Fruit fly (Drosophila melanogaster) whole organism, adult: ENCODE data around the gene CG34454.

Source experiments
- CG11617 ChIP-seq: fragments of 200-800 bp; sonication (Bioruptor generic); optimal IDR thresholded peaks from 2 replicates; lab custom pipeline; 2017; ENCODE audit warnings: mild to moderate bottlenecking, missing biosample characterization, missing genetic modification reagents, missing genetic modification characterization
- CG12768 ChIP-seq: fragments of 200-800 bp; sonication (Bioruptor generic); optimal IDR thresholded peaks from 2 replicates; lab custom pipeline; 2017; ENCODE audit warnings: missing biosample characterization, missing genetic modification characterization, mild to moderate bottlenecking, moderate library complexity, missing genetic modification reagents
- CG14711 ChIP-seq: fragments of 200-800 bp; sonication (Bioruptor generic); optimal IDR thresholded peaks from 2 replicates; lab custom pipeline; 2018; ENCODE audit warnings: missing biosample characterization, mild to moderate bottlenecking, missing genetic modification characterization, moderate library complexity
- CG1620 ChIP-seq: fragments of 200-800 bp; sonication (Bioruptor generic); optimal IDR thresholded peaks from 2 replicates; lab custom pipeline; 2016; ENCODE audit warnings: missing biosample characterization, missing genetic modification characterization
- CG33017 ChIP-seq: fragments of 200-800 bp; sonication (Bioruptor generic); optimal IDR thresholded peaks from 2 replicates; lab custom pipeline; 2018; ENCODE audit warnings: missing biosample characterization, mild to moderate bottlenecking, missing genetic modification characterization, moderate library complexity
- CG5204 ChIP-seq: fragments of 200-800 bp; sonication (Bioruptor generic); optimal IDR thresholded peaks from 2 replicates; lab custom pipeline; 2016; ENCODE audit warnings: missing biosample characterization, missing genetic modification characterization
- CG7045 ChIP-seq: fragments of 200-800 bp; sonication (Bioruptor generic); optimal IDR thresholded peaks from 2 replicates; lab custom pipeline; 2017; ENCODE audit warnings: missing biosample characterization, mild to moderate bottlenecking, missing genetic modification characterization
- CG7101 ChIP-seq: fragments of 200-800 bp; sonication (Bioruptor generic); optimal IDR thresholded peaks from 2 replicates; lab custom pipeline; 2018; ENCODE audit warnings: missing biosample characterization, mild to moderate bottlenecking, missing genetic modification characterization, moderate library complexity
- Clk ChIP-seq: fragments of 200-800 bp; sonication (Bioruptor generic); optimal IDR thresholded peaks from 2 replicates; lab custom pipeline; 2017; ENCODE audit warnings: missing biosample characterization, missing genetic modification characterization
- Crg-1 ChIP-seq: fragments of 200-800 bp; sonication (Bioruptor generic); optimal IDR thresholded peaks from 2 replicates; lab custom pipeline; 2016; ENCODE audit warnings: missing biosample characterization, missing genetic modification characterization
- Hr96 ChIP-seq: fragments of 200-800 bp; sonication (Bioruptor generic); optimal IDR thresholded peaks from 2 replicates; lab custom pipeline; 2016; ENCODE audit warnings: missing biosample characterization, missing genetic modification characterization
- Mnt ChIP-seq: fragments of 200-800 bp; sonication (Bioruptor generic); optimal IDR thresholded peaks from 2 replicates; lab custom pipeline; 2016; ENCODE audit warnings: missing biosample characterization, mild to moderate bottlenecking, missing genetic modification characterization
- bab1 ChIP-seq: fragments of 200-800 bp; sonication (Bioruptor generic); optimal IDR thresholded peaks from 3 replicates; lab custom pipeline; 2019; ENCODE audit warnings: missing biosample characterization, mild to moderate bottlenecking, missing genetic modification characterization, moderate library complexity
- cic ChIP-seq: fragments of 200-800 bp; sonication (Bioruptor generic); optimal IDR thresholded peaks from 2 replicates; lab custom pipeline; 2017; ENCODE audit warnings: missing biosample characterization, mild to moderate bottlenecking, missing genetic modification characterization, moderate library complexity
- cnc ChIP-seq, 2 experiments: fragments of >200 bp; optimal IDR thresholded peaks; 2 replicates each; lab custom pipeline; 2017
- kay ChIP-seq: fragments of 200-800 bp; sonication (Bioruptor generic); peaks from one replicate; lab custom pipeline; 2016; ENCODE audit warnings: missing biosample characterization, missing genetic modification characterization, borderline replicate concordance
- ovo ChIP-seq: fragments of 200-800 bp; sonication (Bioruptor generic); optimal IDR thresholded peaks from 2 replicates; lab custom pipeline; 2016; ENCODE audit warnings: missing biosample characterization, missing genetic modification characterization
- pad ChIP-seq: fragments of 200-800 bp; sonication (Bioruptor generic); optimal IDR thresholded peaks from 3 replicates; lab custom pipeline; 2017; ENCODE audit warnings: missing biosample characterization, missing genetic modification characterization, mild to moderate bottlenecking, moderate library complexity, missing genetic modification reagents
- tj ChIP-seq: fragments of 200-800 bp; sonication (Bioruptor generic); optimal IDR thresholded peaks from 3 replicates; lab custom pipeline; 2017; ENCODE audit warnings: missing biosample characterization, mild to moderate bottlenecking, missing genetic modification characterization, moderate library complexity
- toe ChIP-seq: fragments of 200-800 bp; sonication (Bioruptor generic); optimal IDR thresholded peaks from 2 replicates; lab custom pipeline; 2016; ENCODE audit warnings: missing biosample characterization, missing genetic modification characterization

Gene CG34454

DNA sequence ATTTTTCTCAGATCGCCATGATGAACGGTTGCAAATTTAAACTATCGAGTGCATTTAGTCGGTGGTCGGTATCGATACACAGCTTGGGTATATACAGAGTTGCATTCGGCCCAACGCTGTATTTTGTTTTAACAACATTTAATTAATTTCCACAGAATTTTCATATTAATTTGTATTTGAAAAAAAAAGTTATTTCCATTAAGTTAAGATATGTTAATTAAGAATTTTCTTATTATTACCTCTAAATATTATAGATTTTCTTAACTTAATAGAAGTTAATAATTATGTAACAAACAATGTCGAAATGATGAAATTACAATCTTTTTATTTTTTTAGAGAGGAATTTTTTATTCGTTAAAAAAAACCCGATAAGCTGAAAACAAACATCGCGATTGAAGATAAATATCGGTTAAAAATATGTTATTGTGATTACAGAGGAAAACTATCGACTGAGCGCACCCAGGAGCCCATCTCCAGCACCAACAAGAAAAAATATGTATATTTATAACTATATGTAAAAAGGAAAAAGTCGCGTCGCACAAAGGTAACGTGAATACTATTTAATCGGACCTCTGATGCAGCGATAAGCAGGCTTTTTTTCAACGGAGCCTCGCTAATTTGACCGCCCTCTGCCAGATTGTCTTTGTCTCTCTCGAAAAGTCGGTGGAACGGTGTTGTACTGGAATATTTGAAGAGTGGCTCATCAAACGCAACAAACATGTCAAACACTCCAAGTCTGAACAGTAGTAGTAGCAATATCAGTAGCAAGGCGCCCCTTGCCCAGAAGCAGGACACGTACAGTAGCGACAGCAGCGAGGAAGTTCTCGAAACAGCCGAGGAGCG is 32.2 kb downstream of the CG34454 start, which contains the start of the genes rno and mri:
Gene rno (minus strand): TSS at position 9 of the 843 bp plus-strand sequence.
Gene mri (plus strand): TSS at position 421 of the 843 bp plus-strand sequence.
- TF ChIP-seq CG1620 (peak; percentile 44), CG12768 (GFP tag; lab: Kevin White, UChicago) (peak; percentile 54), cic (GFP tag; lab: Kevin White, UChicago) (peak; percentile 16), CG5204 (GFP tag; lab: Kevin White, UChicago) (no peak), CG11617 (peak; percentile 80), Mnt (GFP tag; lab: Kevin White, UChicago) (peak; percentile 52), CG14711 (tag; lab: Kevin White, UChicago) (peak; percentile 85), bab1 (peak; percentile 64), CG7101 (peak; percentile 85), Clk (GFP tag; lab: Kevin White, UChicago) (peak; percentile 23), pad (no peak), cnc (optimal IDR thresholded peaks at IDR 0.05; lab: Kevin White, UChicago) (no peak), CG33017 (tag; lab: Kevin White, UChicago) (peak; percentile 70), Hr96 (GFP tag; lab: Kevin White, UChicago) (peak; percentile 45), Crg-1 (peak; percentile 55), toe (no peak), tj (GFP tag; lab: Kevin White, UChicago) (peak; percentile 36), kay (GFP tag; lab: Kevin White, UChicago) (no peak), ovo (GFP tag; lab: Kevin White, UChicago) (peak; percentile 46), CG7045 (GFP tag; lab: Kevin White, UChicago) (peak; percentile 47)

DNA sequence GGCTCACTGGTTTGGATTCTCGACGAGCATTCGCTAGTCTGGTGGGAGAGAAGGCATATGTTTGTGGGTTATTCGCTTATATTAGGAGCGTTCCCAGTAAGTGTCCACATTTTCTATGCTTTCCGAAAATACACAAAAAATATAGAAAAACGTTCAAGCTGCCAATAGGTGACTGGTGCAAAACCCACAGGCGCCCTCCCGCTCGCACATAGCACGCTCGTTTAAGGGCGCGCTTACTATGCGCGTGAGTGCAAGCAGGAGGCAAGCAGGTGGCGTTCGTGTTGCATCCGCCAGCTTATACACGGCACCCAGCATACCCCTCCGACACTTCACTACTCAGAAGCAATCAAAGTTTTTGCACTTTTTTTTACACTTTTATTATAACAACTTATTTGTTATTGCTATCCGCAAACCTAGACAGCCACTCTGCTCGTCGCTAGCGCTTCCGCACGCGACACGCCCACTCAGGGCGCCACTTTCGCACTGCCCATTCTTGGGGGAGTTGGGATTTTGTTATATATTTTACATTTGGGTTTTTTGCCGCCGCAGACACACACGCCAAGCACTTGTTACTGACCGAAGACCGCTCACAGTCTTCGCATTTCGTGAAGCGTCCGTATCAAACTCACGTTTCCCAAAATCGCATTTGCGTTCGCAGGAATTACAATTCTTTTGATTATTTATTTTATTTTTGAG is 33.0 kb downstream of the CG34454 start:
- TF ChIP-seq Hr96 (GFP tag; lab: Kevin White, UChicago) (no peak), CG14711 (tag; lab: Kevin White, UChicago) (no peak), CG7101 (no peak), CG33017 (tag; lab: Kevin White, UChicago) (no peak), Mnt (GFP tag; lab: Kevin White, UChicago) (peak; percentile 98), CG11617 (no peak), Crg-1 (peak; percentile 44), tj (GFP tag; lab: Kevin White, UChicago) (no peak), CG12768 (GFP tag; lab: Kevin White, UChicago) (no peak), toe (no peak), cic (GFP tag; lab: Kevin White, UChicago) (peak; percentile 77), CG5204 (GFP tag; lab: Kevin White, UChicago) (no peak), CG7045 (GFP tag; lab: Kevin White, UChicago) (no peak), cnc (optimal IDR thresholded peaks at IDR 0.05; lab: Kevin White, UChicago) (no peak), CG1620 (peak; percentile 43), bab1 (peak; percentile 19), ovo (GFP tag; lab: Kevin White, UChicago) (no peak), Clk (GFP tag; lab: Kevin White, UChicago) (no peak), kay (GFP tag; lab: Kevin White, UChicago) (no peak), pad (peak; percentile 97)

DNA sequence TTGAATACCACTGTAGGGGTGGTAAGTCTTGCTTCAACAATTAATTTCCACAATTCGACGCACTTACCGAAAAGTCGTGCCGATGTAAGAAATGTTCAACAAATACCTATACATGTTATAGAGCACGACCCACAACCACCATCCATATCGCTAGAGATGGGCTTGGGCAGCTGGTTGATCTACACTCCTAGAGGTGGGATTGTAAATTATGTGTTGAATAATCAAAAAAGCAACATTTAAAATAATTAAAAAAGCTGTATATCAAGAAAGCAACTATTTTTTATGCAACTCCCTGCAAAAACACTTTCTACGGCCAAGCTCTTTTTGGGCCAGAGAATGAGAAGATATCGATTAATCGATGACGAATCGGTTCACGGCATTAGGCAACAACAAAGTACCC is 47.9 kb downstream of the CG34454 start, which contains the start of the genes CG34140, Mkp and Mtch:
Gene CG34140 (minus strand): TSS at position 174 of the 400 bp plus-strand sequence.
Gene Mkp (minus strand): TSS at position 290 of the 400 bp plus-strand sequence.
Gene Mtch (plus strand): TSS at position 376 of the 400 bp plus-strand sequence.
- TF ChIP-seq ovo (GFP tag; lab: Kevin White, UChicago), result peak; percentile 78
- peak; percentile 91 for TF ChIP-seq CG1620
- TF ChIP-seq cnc (optimal IDR thresholded peaks at IDR 0.05; lab: Kevin White, UChicago), result no peak
- peak; percentile 75 for TF ChIP-seq tj (GFP tag; lab: Kevin White, UChicago)
- peak; percentile 86 for TF ChIP-seq CG7101
- TF ChIP-seq pad, result peak; percentile 68
- TF ChIP-seq toe, result no peak
- TF ChIP-seq CG7045 (GFP tag; lab: Kevin White, UChicago), result peak; percentile 69
- peak; percentile 93 for TF ChIP-seq Crg-1
- peak; percentile 73 for TF ChIP-seq kay (GFP tag; lab: Kevin White, UChicago)
- peak; percentile 92 for TF ChIP-seq CG11617
- no peak for TF ChIP-seq CG5204 (GFP tag; lab: Kevin White, UChicago)
- peak; percentile 63 for TF ChIP-seq CG12768 (GFP tag; lab: Kevin White, UChicago)
- peak; percentile 92 for TF ChIP-seq Hr96 (GFP tag; lab: Kevin White, UChicago)
- peak; percentile 88 for TF ChIP-seq Mnt (GFP tag; lab: Kevin White, UChicago)
- TF ChIP-seq cic (GFP tag; lab: Kevin White, UChicago), result peak; percentile 47
- TF ChIP-seq bab1, result peak; percentile 92
- peak; percentile 86 for TF ChIP-seq CG14711 (tag; lab: Kevin White, UChicago)
- peak; percentile 70 for TF ChIP-seq CG33017 (tag; lab: Kevin White, UChicago)
- TF ChIP-seq Clk (GFP tag; lab: Kevin White, UChicago), result peak; percentile 71
